Worm (Caenorhabditis elegans): Measurements from ENCODE around the gene Y37E11B.2.

ce11 chrIV:3618719-3619118 is 40.5 kb downstream of the Y37E11B.2 start:
- no peak for TF ChIP-seq nhr-12 (tag; optimal IDR thresholded peaks at IDR 0.05)
- TF ChIP-seq elt-3 (tag; optimal IDR thresholded peaks at IDR 0.05), result no peak
